Fruit fly (Drosophila melanogaster) whole organism, embryonic: ENCODE data around the gene CG34300.

Experiments used
- BEAF-32 ChIP-seq: fragments of 200-800 bp; sonication (Bioruptor generic); optimal IDR thresholded peaks from 3 replicates; lab custom pipeline; 2017; ENCODE audit warnings: missing biosample characterization, missing genetic modification characterization, mild to moderate bottlenecking, moderate library complexity, missing genetic modification reagents
- BtbVII ChIP-seq: fragments of 200-800 bp; sonication (Bioruptor generic); optimal IDR thresholded peaks from 3 replicates; lab custom pipeline; 2017; ENCODE audit warnings: missing biosample characterization, mild to moderate bottlenecking, missing genetic modification characterization
- CG11247 ChIP-seq: fragments of 200-800 bp; sonication (Bioruptor generic); IDR thresholded peaks from 2 replicates; pipeline ENCODE4 v1.3.6; 2022; ENCODE audit warnings: missing biosample characterization, missing genetic modification characterization
- CG13287 ChIP-seq: fragments of 200-800 bp; sonication (Bioruptor generic); IDR thresholded peaks from 2 replicates; pipeline ENCODE4 v1.3.6; 2022; ENCODE audit warnings: missing biosample characterization, missing genetic modification characterization; ENCODE audit not compliant: partially characterized antibody
- CG14014 ChIP-seq: fragments of 200-800 bp; sonication (Bioruptor generic); IDR thresholded peaks from 2 replicates; pipeline ENCODE4 v1.3.6; 2022; ENCODE audit warnings: missing biosample characterization, missing genetic modification characterization
- CG18011 ChIP-seq: fragments of 200-800 bp; sonication (Bioruptor generic); optimal IDR thresholded peaks from 2 replicates; lab custom pipeline; 2017; ENCODE audit warnings: missing biosample characterization, missing genetic modification characterization, mild to moderate bottlenecking, moderate library complexity, missing genotype
- CG2116 ChIP-seq: fragments of 200-800 bp; sonication (Bioruptor generic); optimal IDR thresholded peaks from 3 replicates; lab custom pipeline; 2018; ENCODE audit warnings: missing biosample characterization, mild to moderate bottlenecking, missing genetic modification characterization
- CG30020 ChIP-seq: fragments of 200-800 bp; optimal IDR thresholded peaks from 2 replicates; lab custom pipeline; 2019; ENCODE audit warnings: missing biosample characterization, mild to moderate bottlenecking, missing genetic modification characterization, moderate library complexity
- CG31365 ChIP-seq: fragments of 200-800 bp; sonication (Bioruptor generic); optimal IDR thresholded peaks from 2 replicates; lab custom pipeline; 2018; ENCODE audit warnings: missing biosample characterization, mild to moderate bottlenecking, missing genetic modification characterization
- CG3281 ChIP-seq: fragments of 200-800 bp; sonication (Bioruptor generic); optimal IDR thresholded peaks from 3 replicates; lab custom pipeline; 2017; ENCODE audit warnings: missing biosample characterization, mild to moderate bottlenecking, missing genetic modification characterization
- CG34224 ChIP-seq: fragments of 200-800 bp; sonication (Bioruptor generic); IDR thresholded peaks from 3 replicates; pipeline ENCODE4 v1.3.6; 2022; ENCODE audit warnings: missing biosample characterization, missing genetic modification characterization; ENCODE audit not compliant: partially characterized antibody
- CG42726 ChIP-seq: fragments of 200-800 bp; sonication (Bioruptor generic); IDR thresholded peaks from 2 replicates; pipeline ENCODE4 v1.3.6; 2022; ENCODE audit warnings: missing biosample characterization, missing genetic modification characterization; ENCODE audit not compliant: partially characterized antibody
- CG7786 ChIP-seq: fragments of 200-800 bp; sonication (Bioruptor generic); optimal IDR thresholded peaks from 2 replicates; lab custom pipeline; 2016; ENCODE audit warnings: missing biosample characterization, missing genetic modification characterization
- CG8388 ChIP-seq: fragments of 200-800 bp; sonication (Bioruptor generic); optimal IDR thresholded peaks from 2 replicates; lab custom pipeline; 2019; ENCODE audit warnings: missing biosample characterization, mild to moderate bottlenecking, missing genetic modification characterization, moderate library complexity
- CG8478 ChIP-seq: fragments of >200 bp; optimal IDR thresholded peaks from 2 replicates; lab custom pipeline; 2018
- CG9609 ChIP-seq: fragments of 200-800 bp; sonication (Bioruptor generic); optimal IDR thresholded peaks from 3 replicates; lab custom pipeline; 2016; ENCODE audit warnings: missing biosample characterization, missing genetic modification characterization
- CTCF ChIP-seq: fragments of 200-800 bp; sonication (Bioruptor generic); optimal IDR thresholded peaks from 2 replicates; lab custom pipeline; 2017; ENCODE audit warnings: missing biosample characterization, mild to moderate bottlenecking, missing genetic modification characterization, moderate library complexity
- CkIIα-i1 ChIP-seq: fragments of 200-800 bp; sonication (Bioruptor generic); IDR thresholded peaks from 2 replicates; pipeline ENCODE4 v1.3.6; 2022; ENCODE audit warnings: missing biosample characterization, missing genetic modification characterization
- CrebB ChIP-seq: fragments of 200-800 bp; sonication (Bioruptor generic); optimal IDR thresholded peaks from 3 replicates; lab custom pipeline; 2018; ENCODE audit warnings: missing biosample characterization, mild to moderate bottlenecking, missing genetic modification characterization
- Doc2 ChIP-seq: fragments of 200-800 bp; sonication (Bioruptor generic); IDR thresholded peaks from 2 replicates; pipeline ENCODE4 v1.3.6; 2022; ENCODE audit warnings: missing biosample characterization, missing genetic modification characterization
- Drgx ChIP-seq: fragments of 200-800 bp; sonication (Bioruptor generic); IDR thresholded peaks from 2 replicates; pipeline ENCODE4 v1.3.6; 2022; ENCODE audit warnings: missing biosample characterization, missing genetic modification characterization
- Eip74EF ChIP-seq, 2 experiments: fragments of 200-800 bp in 1 of 2; fragments of >200 bp in 1 of 2; sonication (Bioruptor generic) in 1 of 2; optimal IDR thresholded peaks; 2 replicates each; lab custom pipeline; 2017 to 2019; ENCODE audit warnings: missing biosample characterization in 2 of 2, missing genetic modification characterization in 2 of 2, mild to moderate bottlenecking in 1 of 2, moderate library complexity in 1 of 2
- Gsc ChIP-seq: fragments of 200-800 bp; sonication (Bioruptor generic); IDR thresholded peaks from 2 replicates; pipeline ENCODE4 v1.3.6; 2022; ENCODE audit warnings: missing biosample characterization, missing genetic modification characterization
- H15 ChIP-seq: fragments of 200-800 bp; sonication (Bioruptor generic); IDR thresholded peaks from 3 replicates; pipeline ENCODE4 v1.3.6; 2022; ENCODE audit warnings: missing biosample characterization, missing genetic modification characterization
- HLHmδ ChIP-seq: fragments of 200-800 bp; sonication (Bioruptor generic); optimal IDR thresholded peaks from 2 replicates; lab custom pipeline; 2018; ENCODE audit warnings: missing biosample characterization, mild to moderate bottlenecking, missing genetic modification characterization, moderate library complexity
- HmgD ChIP-seq: fragments of 200-800 bp; sonication (Bioruptor generic); optimal IDR thresholded peaks from 3 replicates; lab custom pipeline; 2016; ENCODE audit warnings: missing biosample characterization, missing genetic modification characterization
- HmgZ ChIP-seq: fragments of 200-800 bp; sonication (Bioruptor generic); optimal IDR thresholded peaks from 2 replicates; lab custom pipeline; 2018; ENCODE audit warnings: missing biosample characterization, mild to moderate bottlenecking, missing genetic modification characterization
- Hr51 ChIP-seq, 2 experiments: fragments of 200-800 bp; sonication (Bioruptor generic); optimal IDR thresholded peaks; 2 replicates in 1 of 2; 3 replicates in 1 of 2; lab custom pipeline; 2016 to 2018; ENCODE audit warnings: missing biosample characterization in 2 of 2, missing genetic modification characterization in 2 of 2, mild to moderate bottlenecking in 1 of 2, moderate library complexity in 1 of 2
- Max ChIP-seq: fragments of 200-800 bp; sonication (Bioruptor generic); optimal IDR thresholded peaks from 2 replicates; lab custom pipeline; 2016; ENCODE audit warnings: missing biosample characterization, mild to moderate bottlenecking, missing genetic modification characterization
- NK7.1 ChIP-seq: fragments of 200-800 bp; sonication (Bioruptor generic); optimal IDR thresholded peaks from 3 replicates; lab custom pipeline; 2016; ENCODE audit warnings: missing biosample characterization, missing genetic modification characterization
- PHDP ChIP-seq: fragments of 200-800 bp; sonication (Bioruptor generic); optimal IDR thresholded peaks from 3 replicates; lab custom pipeline; 2018; ENCODE audit warnings: missing biosample characterization, mild to moderate bottlenecking, missing genetic modification characterization, moderate library complexity
- Ptx1 ChIP-seq: fragments of 200-800 bp; sonication (Bioruptor generic); IDR thresholded peaks from 2 replicates; pipeline ENCODE4 v1.3.6; 2022; ENCODE audit warnings: missing biosample characterization, missing genetic modification characterization
- ase ChIP-seq: fragments of 200-800 bp; sonication (Bioruptor generic); IDR thresholded peaks from 3 replicates; pipeline ENCODE4 v1.3.6; 2022; ENCODE audit warnings: missing biosample characterization, missing genetic modification characterization
- ash1 ChIP-seq: fragments of 200-800 bp; sonication (Bioruptor generic); optimal IDR thresholded peaks from 2 replicates; lab custom pipeline; 2018; ENCODE audit warnings: missing biosample characterization, mild to moderate bottlenecking, missing genetic modification characterization
- cas ChIP-seq: fragments of 200-800 bp; sonication (Bioruptor generic); IDR thresholded peaks from 2 replicates; pipeline ENCODE4 v1.3.6; 2022; ENCODE audit warnings: missing biosample characterization, missing genetic modification characterization
- ci ChIP-seq: fragments of 200-800 bp; sonication (Bioruptor generic); IDR thresholded peaks from 3 replicates; pipeline ENCODE4 v1.3.6; 2022; ENCODE audit warnings: missing biosample characterization, missing genetic modification characterization
- croc ChIP-seq: fragments of 200-800 bp; sonication (Bioruptor generic); conservative IDR thresholded peaks from 3 replicates; pipeline ENCODE4 v1.3.6; 2022; ENCODE audit warnings: missing biosample characterization, missing genetic modification characterization
- danr ChIP-seq: fragments of 200-800 bp; sonication (Bioruptor generic); IDR thresholded peaks from 2 replicates; pipeline ENCODE4 v1.3.6; 2022; ENCODE audit warnings: missing biosample characterization, missing genetic modification characterization
- ftz-f1 ChIP-seq: fragments of 200-800 bp; sonication (Bioruptor generic); optimal IDR thresholded peaks from 2 replicates; lab custom pipeline; 2016; ENCODE audit warnings: missing biosample characterization, missing genetic modification characterization
- gem ChIP-seq: fragments of 200-800 bp; sonication (Bioruptor generic); optimal IDR thresholded peaks from 2 replicates; lab custom pipeline; 2019; ENCODE audit warnings: missing biosample characterization, mild to moderate bottlenecking, missing genetic modification characterization, moderate library complexity
- gro ChIP-seq: fragments of 200-800 bp; sonication (Bioruptor generic); optimal IDR thresholded peaks from 2 replicates; lab custom pipeline; 2016; ENCODE audit warnings: missing biosample characterization, missing genetic modification characterization
- gt ChIP-seq: fragments of 200-800 bp; sonication (Bioruptor generic); IDR thresholded peaks from 2 replicates; pipeline ENCODE4 v1.3.6; 2022; ENCODE audit warnings: missing biosample characterization, missing genetic modification characterization
- hkb ChIP-seq, 2 experiments: fragments of 200-800 bp in 1 of 2; fragments of >200 bp in 1 of 2; sonication (Bioruptor generic) in 1 of 2; IDR thresholded peaks in 1 of 2; optimal IDR thresholded peaks in 1 of 2; 2 replicates each; pipeline versions ENCODE4 v1.3.6 to Lab custom; 2017 to 2022; ENCODE audit warnings: missing biosample characterization in 1 of 2, missing genetic modification characterization in 1 of 2
- maf-S ChIP-seq: fragments of 200-800 bp; sonication (Bioruptor generic); optimal IDR thresholded peaks from 2 replicates; lab custom pipeline; 2016; ENCODE audit warnings: missing biosample characterization, missing genetic modification characterization
- oc ChIP-seq: fragments of 200-800 bp; sonication (Bioruptor generic); optimal IDR thresholded peaks from 2 replicates; lab custom pipeline; 2018; ENCODE audit warnings: missing biosample characterization, mild to moderate bottlenecking, missing genetic modification characterization, moderate library complexity
- pb ChIP-seq: fragments of 200-800 bp; sonication (Bioruptor generic); optimal IDR thresholded peaks from 3 replicates; lab custom pipeline; 2016; ENCODE audit warnings: missing biosample characterization, missing genetic modification characterization
- pum ChIP-seq: fragments of 200-800 bp; sonication (Bioruptor generic); optimal IDR thresholded peaks from 2 replicates; lab custom pipeline; 2016; ENCODE audit warnings: missing biosample characterization, missing genetic modification characterization
- slbo ChIP-seq: fragments of 200-800 bp; sonication (Bioruptor generic); IDR thresholded peaks from 2 replicates; pipeline ENCODE4 v1.3.6; 2022; ENCODE audit warnings: missing biosample characterization, missing genetic modification characterization
- sob ChIP-seq: fragments of 200-800 bp; sonication (Bioruptor generic); IDR thresholded peaks from 2 replicates; pipeline ENCODE4 v1.3.6; 2022; ENCODE audit warnings: missing biosample characterization, missing genetic modification characterization
- tin ChIP-seq: fragments of 200-800 bp; sonication (Bioruptor generic); optimal IDR thresholded peaks from 3 replicates; lab custom pipeline; 2016; ENCODE audit warnings: missing biosample characterization, missing genetic modification characterization
- unpg ChIP-seq: fragments of 200-800 bp; sonication (Bioruptor generic); optimal IDR thresholded peaks from 3 replicates; lab custom pipeline; 2018; ENCODE audit warnings: missing biosample characterization, mild to moderate bottlenecking, missing genetic modification characterization, moderate library complexity

Gene CG34300

DNA sequence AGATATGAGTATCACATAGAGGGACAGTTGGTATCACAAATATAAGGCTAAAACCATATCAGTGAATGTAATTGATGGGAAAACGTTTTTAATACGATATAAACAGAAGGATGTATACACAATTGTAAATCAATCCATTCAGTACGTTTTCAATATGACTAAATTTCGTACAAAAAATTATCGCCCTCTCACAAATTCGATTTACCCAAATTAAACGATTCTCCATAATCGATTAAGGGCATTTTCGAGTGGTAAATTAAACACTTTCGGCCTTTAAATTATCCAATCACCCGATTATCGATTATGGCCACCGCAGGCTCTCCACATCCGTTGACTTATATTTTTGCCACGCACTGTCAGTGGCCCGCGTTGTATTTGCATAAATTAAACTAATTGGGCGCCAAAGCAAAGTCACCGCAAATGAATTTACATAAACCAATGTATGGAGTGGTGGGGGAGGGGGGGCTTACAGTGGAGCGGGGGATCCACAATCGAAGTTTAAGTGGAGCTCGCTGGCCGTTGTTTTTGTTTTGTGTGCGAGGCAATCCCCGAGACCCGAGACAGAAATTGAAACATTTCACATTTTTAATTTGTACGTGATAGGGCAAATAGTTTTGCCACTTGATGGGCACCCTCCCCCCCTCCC, 1.4 kb downstream of the CG34300 start (continued):
- no peak for TF ChIP-seq cas
- TF ChIP-seq CG14014 (GFP tag; lab: Robert Waterston, UW), result no peak; the same call in 1 of the 2 replicates
- TF ChIP-seq CG2116, result no peak
- no peak for TF ChIP-seq gt (GFP tag; lab: Robert Waterston, UW)
- TF ChIP-seq H15 (GFP tag; lab: Robert Waterston, UW), result no peak
- peak; percentile 9 for TF ChIP-seq maf-S (GFP tag; lab: Kevin White, UChicago)
- peak; percentile 43 for TF ChIP-seq pb (GFP tag; lab: Kevin White, UChicago)
- TF ChIP-seq Ptx1 (GFP tag; lab: Robert Waterston, UW), result peak; percentile 60
- no peak for TF ChIP-seq ase (GFP tag; lab: Robert Waterston, UW)
- TF ChIP-seq HLHmδ (GFP tag; lab: Kevin White, UChicago), result no peak
- no peak for TF ChIP-seq ftz-f1 (GFP tag; lab: Kevin White, UChicago)
- TF ChIP-seq CG31365 (tag; lab: Kevin White, UChicago), result no peak
- TF ChIP-seq croc (GFP tag; lab: Robert Waterston, UW), result no peak
- TF ChIP-seq CG9609 (GFP tag; lab: Kevin White, UChicago), result peak; percentile 59
- TF ChIP-seq CG34224 (GFP tag; lab: Robert Waterston, UW), result no peak
- TF ChIP-seq unpg (GFP tag; lab: Kevin White, UChicago), result peak; percentile 44
- TF ChIP-seq CG8478 (lab: Kevin White, UChicago), result no peak
- TF ChIP-seq ci, result no peak
- peak; percentile 21 for TF ChIP-seq Max (GFP tag; lab: Kevin White, UChicago)
- peak; percentile 11 for TF ChIP-seq CG8388 (GFP tag; lab: Kevin White, UChicago)
- no peak for TF ChIP-seq Gsc (GFP tag; lab: Robert Waterston, UW)
- TF ChIP-seq CG3281 (GFP tag; lab: Kevin White, UChicago), result peak; percentile 56
- TF ChIP-seq HmgZ (tag; lab: Kevin White, UChicago), result peak; percentile 33
- TF ChIP-seq BEAF-32 (GFP tag; lab: Kevin White, UChicago), result no peak
- TF ChIP-seq Doc2 (GFP tag; lab: Robert Waterston, UW), result no peak
- no peak for TF ChIP-seq ash1 (GFP tag; lab: Kevin White, UChicago)
- peak; percentile 71 for TF ChIP-seq gem (tag; lab: Kevin White, UChicago)
- TF ChIP-seq CG30020, result no peak
- no peak for TF ChIP-seq CkIIα-i1 (GFP tag; lab: Robert Waterston, UW)
- peak; percentile 49 for TF ChIP-seq PHDP (tag; lab: Kevin White, UChicago)
- no peak for TF ChIP-seq hkb (optimal IDR thresholded peaks at IDR 0.05; lab: Kevin White, UChicago)
- TF ChIP-seq hkb (GFP tag; IDR thresholded peaks at IDR 0.05; lab: Robert Waterston, UW), result peak; percentile 48
- peak; percentile 45 for TF ChIP-seq CG7786 (GFP tag; lab: Kevin White, UChicago)
- TF ChIP-seq Drgx, result no peak
- no peak for TF ChIP-seq HmgD
- no peak for TF ChIP-seq CG11247 (GFP tag; lab: Robert Waterston, UW)
- no peak for TF ChIP-seq sob
- TF ChIP-seq CrebB (tag; lab: Kevin White, UChicago), result no peak
- peak; percentile 39 for TF ChIP-seq gro (GFP tag; lab: Kevin White, UChicago)
- peak in 1 of 2 experiments; percentile 75 for TF ChIP-seq Hr51 (GFP tag; optimal IDR thresholded peaks at IDR 0.05; lab: Kevin White, UChicago)
- TF ChIP-seq danr, result 0 out of 2 replicates have a peak, but pooled peaks have one; percentile 44
- TF ChIP-seq CG18011 (GFP tag; lab: Kevin White, UChicago), result no peak
- TF ChIP-seq CG13287 (GFP tag; lab: Robert Waterston, UW), result no peak
- TF ChIP-seq Eip74EF (GFP tag; optimal IDR thresholded peaks at IDR 0.05; lab: Kevin White, UChicago), result peak in 1 of 2 experiments; percentile 48
- TF ChIP-seq pum (GFP tag; lab: Kevin White, UChicago), result peak; percentile 29
- TF ChIP-seq BtbVII (GFP tag; lab: Kevin White, UChicago), result no peak
- no peak for TF ChIP-seq CG42726
- peak; percentile 24 for TF ChIP-seq oc (tag; lab: Kevin White, UChicago)
- TF ChIP-seq CTCF (GFP tag; lab: Kevin White, UChicago), result no peak
- peak; percentile 56 for TF ChIP-seq slbo (GFP tag; lab: Robert Waterston, UW)
- no peak for TF ChIP-seq NK7.1 (GFP tag; lab: Kevin White, UChicago)
- TF ChIP-seq tin (GFP tag; lab: Kevin White, UChicago), result no peak
